Fruit fly (Drosophila melanogaster) whole organism, embryonic: ENCODE results near the gene Cpr78Cb.

Experiments used
- ATbp ChIP-seq: fragments of 200-800 bp; sonication (Bioruptor generic); optimal IDR thresholded peaks from 2 replicates; lab custom pipeline; 2017; ENCODE audit warnings: missing biosample characterization, mild to moderate bottlenecking, missing genetic modification characterization, missing genetic modification reagents
- Atf-2 ChIP-seq: fragments of 200-800 bp; sonication (Bioruptor generic); optimal IDR thresholded peaks from 2 replicates; lab custom pipeline; 2016; ENCODE audit warnings: missing biosample characterization, missing genetic modification characterization
- Atf6 ChIP-seq: fragments of 200-800 bp; sonication (Bioruptor generic); IDR thresholded peaks from 2 replicates; pipeline ENCODE4 v1.3.6; 2022; ENCODE audit warnings: missing biosample characterization, missing genetic modification characterization
- Blimp-1 ChIP-seq: fragments of 200-800 bp; sonication (Bioruptor generic); optimal IDR thresholded peaks from 3 replicates; lab custom pipeline; 2018; ENCODE audit warnings: missing biosample characterization, missing genetic modification characterization, mild to moderate bottlenecking, moderate library complexity, missing genetic modification reagents
- CG10321 ChIP-seq: fragments of 200-800 bp; sonication (Bioruptor generic); IDR thresholded peaks from 2 replicates; pipeline ENCODE4 v1.3.6; 2022; ENCODE audit warnings: missing biosample characterization, missing genetic modification characterization
- CG11085 ChIP-seq: fragments of 200-800 bp; sonication (Bioruptor generic); IDR thresholded peaks from 2 replicates; pipeline ENCODE4 v1.3.6; 2022; ENCODE audit warnings: missing biosample characterization, missing genetic modification characterization
- CG14710 ChIP-seq: fragments of 200-800 bp; sonication (Bioruptor generic); optimal IDR thresholded peaks from 3 replicates; lab custom pipeline; 2019; ENCODE audit warnings: missing biosample characterization, mild to moderate bottlenecking, missing genetic modification characterization, moderate library complexity
- CG17912 ChIP-seq: fragments of 200-800 bp; sonication (Bioruptor generic); optimal IDR thresholded peaks from 2 replicates; lab custom pipeline; 2018; ENCODE audit warnings: missing biosample characterization, mild to moderate bottlenecking, missing genetic modification characterization
- CG1792 ChIP-seq: fragments of 200-800 bp; sonication (Bioruptor generic); optimal IDR thresholded peaks from 2 replicates; lab custom pipeline; 2016; ENCODE audit warnings: missing biosample characterization, missing genetic modification characterization
- CG18262 ChIP-seq: fragments of 200-800 bp; optimal IDR thresholded peaks from 3 replicates; lab custom pipeline; 2019; ENCODE audit warnings: missing biosample characterization, mild to moderate bottlenecking, missing genetic modification characterization, moderate library complexity
- CG2129 ChIP-seq: fragments of 200-800 bp; sonication (Bioruptor generic); IDR thresholded peaks from 2 replicates; pipeline ENCODE4 v1.3.6; 2022; ENCODE audit warnings: missing biosample characterization, missing genetic modification characterization; ENCODE audit not compliant: partially characterized antibody
- CG34376 ChIP-seq: fragments of 200-800 bp; sonication (Bioruptor generic); optimal IDR thresholded peaks from 2 replicates; lab custom pipeline; 2018; ENCODE audit warnings: missing biosample characterization, mild to moderate bottlenecking, missing genetic modification characterization
- CG3847 ChIP-seq: fragments of 200-800 bp; sonication (Bioruptor generic); IDR thresholded peaks from 2 replicates; pipeline ENCODE4 v1.3.6; 2022; ENCODE audit warnings: missing biosample characterization, missing genetic modification characterization
- CG5180 ChIP-seq: fragments of 200-800 bp; sonication (Bioruptor generic); optimal IDR thresholded peaks from 3 replicates; lab custom pipeline; 2017; ENCODE audit warnings: missing biosample characterization, missing genetic modification characterization, mild to moderate bottlenecking, moderate library complexity, missing genetic modification reagents
- CG7556 ChIP-seq: fragments of 200-800 bp; sonication (Bioruptor generic); optimal IDR thresholded peaks from 2 replicates; lab custom pipeline; 2017; ENCODE audit warnings: missing biosample characterization, mild to moderate bottlenecking, missing genetic modification characterization
- CG7963 ChIP-seq: fragments of 200-800 bp; sonication (Bioruptor generic); IDR thresholded peaks from 3 replicates; pipeline ENCODE4 v1.3.6; 2022; ENCODE audit warnings: missing biosample characterization, missing genetic modification characterization; ENCODE audit not compliant: partially characterized antibody
- CG8089 ChIP-seq: fragments of 200-800 bp; sonication (Bioruptor generic); optimal IDR thresholded peaks from 3 replicates; lab custom pipeline; 2016; ENCODE audit warnings: missing biosample characterization, missing genetic modification characterization
- CG8924 ChIP-seq: fragments of 200-800 bp; optimal IDR thresholded peaks from 3 replicates; lab custom pipeline; 2019; ENCODE audit warnings: missing biosample characterization, mild to moderate bottlenecking, missing genetic modification characterization, moderate library complexity
- CG9437 ChIP-seq: fragments of 200-800 bp; sonication (Bioruptor generic); optimal IDR thresholded peaks from 2 replicates; lab custom pipeline; 2018; ENCODE audit warnings: missing biosample characterization, mild to moderate bottlenecking, missing genetic modification characterization
- CG9797 ChIP-seq: fragments of 200-800 bp; sonication (Bioruptor generic); optimal IDR thresholded peaks from 3 replicates; lab custom pipeline; 2018; ENCODE audit warnings: missing biosample characterization, mild to moderate bottlenecking, missing genetic modification characterization
- CG9932 ChIP-seq: fragments of 200-800 bp; sonication (Bioruptor generic); IDR thresholded peaks from 2 replicates; pipeline ENCODE4 v1.3.6; 2022; ENCODE audit warnings: missing biosample characterization, missing genetic modification characterization
- CTCF ChIP-seq: fragments of 200-800 bp; sonication (Bioruptor generic); optimal IDR thresholded peaks from 2 replicates; lab custom pipeline; 2017; ENCODE audit warnings: missing biosample characterization, mild to moderate bottlenecking, missing genetic modification characterization, moderate library complexity
- CkIIα-i1 ChIP-seq: fragments of 200-800 bp; sonication (Bioruptor generic); IDR thresholded peaks from 2 replicates; pipeline ENCODE4 v1.3.6; 2022; ENCODE audit warnings: missing biosample characterization, missing genetic modification characterization
- CoRest ChIP-seq: fragments of 200-800 bp; sonication (Bioruptor generic); optimal IDR thresholded peaks from 3 replicates; lab custom pipeline; 2018; ENCODE audit warnings: missing biosample characterization, mild to moderate bottlenecking, missing genetic modification characterization, moderate library complexity
- Dip3 ChIP-seq: fragments of 200-800 bp; sonication (Bioruptor generic); optimal IDR thresholded peaks from 3 replicates; lab custom pipeline; 2016; ENCODE audit warnings: missing biosample characterization, missing genetic modification characterization
- Dll ChIP-seq: fragments of 200-800 bp; sonication (Bioruptor generic); IDR thresholded peaks from 4 replicates; pipeline ENCODE4 v1.3.6; 2022; ENCODE audit warnings: missing biosample characterization, missing genetic modification characterization; ENCODE audit not compliant: partially characterized antibody
- Doc3 ChIP-seq: fragments of 200-800 bp; sonication (Bioruptor generic); IDR thresholded peaks from 3 replicates; pipeline ENCODE4 v1.3.6; 2022; ENCODE audit warnings: missing biosample characterization, missing genetic modification characterization; ENCODE audit not compliant: partially characterized antibody
- GATAe ChIP-seq: fragments of 200-800 bp; sonication (Bioruptor generic); conservative IDR thresholded peaks from 2 replicates; pipeline ENCODE4 v1.3.6; 2022; ENCODE audit warnings: missing biosample characterization, missing genetic modification characterization
- HHEX ChIP-seq: fragments of 200-800 bp; sonication (Bioruptor generic); optimal IDR thresholded peaks from 3 replicates; lab custom pipeline; 2017; ENCODE audit warnings: missing biosample characterization, mild to moderate bottlenecking, missing genetic modification characterization, missing genetic modification reagents
- Med ChIP-seq: fragments of 200-800 bp; sonication (Bioruptor generic); peaks from one replicate; lab custom pipeline; 2016; ENCODE audit warnings: missing biosample characterization, missing genetic modification characterization, mild to moderate bottlenecking, inconsistent platforms, moderate library complexity
- Nf-YB ChIP-seq: fragments of 200-800 bp; sonication (Bioruptor generic); optimal IDR thresholded peaks from 3 replicates; lab custom pipeline; 2019; ENCODE audit warnings: missing biosample characterization, mild to moderate bottlenecking, missing genetic modification characterization, moderate library complexity
- Sin3A ChIP-seq: fragments of >200 bp; optimal IDR thresholded peaks from 2 replicates; lab custom pipeline; 2018
- bcd ChIP-seq: fragments of 200-800 bp; sonication (Bioruptor generic); optimal IDR thresholded peaks from 2 replicates; lab custom pipeline; 2017; ENCODE audit warnings: missing biosample characterization, mild to moderate bottlenecking, missing genetic modification characterization
- cg ChIP-seq: fragments of 200-800 bp; sonication (Bioruptor generic); optimal IDR thresholded peaks from 3 replicates; lab custom pipeline; 2019; ENCODE audit warnings: missing biosample characterization, mild to moderate bottlenecking, missing genetic modification characterization, moderate library complexity
- croc ChIP-seq: fragments of 200-800 bp; sonication (Bioruptor generic); conservative IDR thresholded peaks from 3 replicates; pipeline ENCODE4 v1.3.6; 2022; ENCODE audit warnings: missing biosample characterization, missing genetic modification characterization
- dpn ChIP-seq, 2 experiments: fragments of 200-800 bp; sonication (Bioruptor generic); optimal IDR thresholded peaks; 3 replicates each; lab custom pipeline; 2016; ENCODE audit warnings: missing biosample characterization in 2 of 2, missing genetic modification characterization in 2 of 2
- emc ChIP-seq: fragments of 200-800 bp; sonication (Bioruptor generic); optimal IDR thresholded peaks from 2 replicates; lab custom pipeline; 2016; ENCODE audit warnings: missing biosample characterization, missing genetic modification characterization
- exex ChIP-seq: fragments of 200-800 bp; sonication (Bioruptor generic); optimal IDR thresholded peaks from 4 replicates; lab custom pipeline; 2018; ENCODE audit warnings: missing biosample characterization, mild to moderate bottlenecking, missing genetic modification characterization, moderate library complexity
- inv ChIP-seq: fragments of 200-800 bp; sonication (Bioruptor generic); IDR thresholded peaks from 2 replicates; pipeline ENCODE4 v1.3.6; 2022; ENCODE audit warnings: missing biosample characterization, missing genetic modification characterization; ENCODE audit not compliant: partially characterized antibody
- kay ChIP-seq: fragments of 200-800 bp; sonication (Bioruptor generic); optimal IDR thresholded peaks from 2 replicates; lab custom pipeline; 2016; ENCODE audit warnings: missing biosample characterization, missing genetic modification characterization
- otp ChIP-seq: fragments of 200-800 bp; sonication (Bioruptor generic); IDR thresholded peaks from 3 replicates; pipeline ENCODE4, ENCODE4 v1.3.6; 2022; ENCODE audit warnings: missing biosample characterization, missing genetic modification characterization
- phol ChIP-seq: fragments of 200-800 bp; sonication (Bioruptor generic); optimal IDR thresholded peaks from 3 replicates; lab custom pipeline; 2018; ENCODE audit warnings: missing biosample characterization, mild to moderate bottlenecking, missing genetic modification characterization, moderate library complexity
- sc ChIP-seq, 3 experiments: fragments of >200 bp in 2 of 3; fragments of 200-800 bp in 1 of 3; sonication (Bioruptor generic) in 1 of 3; optimal IDR thresholded peaks; 2 replicates in 2 of 3; 3 replicates in 1 of 3; lab custom pipeline; 2017; ENCODE audit warnings: mild to moderate bottlenecking in 1 of 3, missing biosample characterization in 1 of 3, missing genetic modification characterization in 1 of 3, missing genetic modification reagents in 1 of 3
- scrt ChIP-seq: fragments of 200-800 bp; sonication (Bioruptor generic); optimal IDR thresholded peaks from 2 replicates; lab custom pipeline; 2018; ENCODE audit warnings: missing biosample characterization, mild to moderate bottlenecking, missing genetic modification characterization, moderate library complexity
- sens ChIP-seq: fragments of 200-800 bp; sonication (Bioruptor generic); peaks from one replicate; lab custom pipeline; 2016; ENCODE audit warnings: missing biosample characterization, missing genetic modification characterization
- sr ChIP-seq: fragments of 200-800 bp; sonication (Bioruptor generic); IDR thresholded peaks from 3 replicates; pipeline ENCODE4 v1.3.6; 2022; ENCODE audit warnings: missing biosample characterization, missing genetic modification characterization
- tin ChIP-seq: fragments of 200-800 bp; sonication (Bioruptor generic); optimal IDR thresholded peaks from 3 replicates; lab custom pipeline; 2016; ENCODE audit warnings: missing biosample characterization, missing genetic modification characterization
- unc-4 ChIP-seq: fragments of 200-800 bp; sonication (Bioruptor generic); IDR thresholded peaks from 2 replicates; pipeline ENCODE4 v1.3.6; 2022; ENCODE audit warnings: missing biosample characterization, missing genetic modification characterization; ENCODE audit not compliant: partially characterized antibody
- zfh1 ChIP-seq: fragments of 200-800 bp; sonication (Bioruptor generic); IDR thresholded peaks from 3 replicates; pipeline ENCODE4 v1.3.6; 2022; ENCODE audit warnings: missing biosample characterization, missing genetic modification characterization

Gene Cpr78Cb

DNA sequence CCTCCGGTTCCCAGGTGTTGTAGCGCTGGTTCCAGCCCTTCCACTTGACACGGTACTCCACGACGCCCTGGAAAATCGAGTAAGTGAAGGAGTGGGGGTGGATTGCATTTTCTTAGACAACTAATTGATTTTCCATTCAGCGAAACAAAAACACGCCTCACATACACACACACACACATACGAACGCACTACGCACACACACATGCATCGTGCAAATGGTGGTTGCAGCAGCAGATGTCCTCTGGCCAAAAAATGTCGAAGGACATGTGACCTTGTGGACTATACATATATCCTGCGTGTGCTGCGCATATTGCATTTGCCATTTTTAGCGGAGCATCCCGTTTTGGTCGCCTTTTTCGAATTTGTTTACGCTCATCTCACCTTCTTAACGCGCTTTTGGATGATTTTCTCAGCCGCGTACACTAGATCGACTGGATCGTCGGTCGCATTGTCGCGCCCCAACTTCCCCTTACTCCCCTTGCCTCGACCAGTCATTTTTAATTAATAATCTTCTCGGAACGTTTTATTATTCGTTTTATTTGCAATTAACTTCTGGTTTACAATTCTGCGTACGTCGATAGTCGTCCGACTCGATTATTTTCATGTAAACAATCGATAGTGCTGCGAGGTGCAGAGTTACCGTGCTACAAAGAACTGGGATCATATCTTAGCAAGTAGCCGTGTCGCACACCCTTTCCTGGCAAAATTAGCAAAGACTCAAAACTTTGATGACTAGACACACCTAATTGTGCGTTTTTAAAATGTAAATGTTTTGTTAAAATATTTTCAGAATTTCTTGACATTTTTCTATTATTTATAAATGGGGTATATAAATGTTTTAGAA is 23.3 kb downstream of the Cpr78Cb start, which contains the start of gene Pc (continued):
- TF ChIP-seq CG14710: peak; percentile 74
- TF ChIP-seq CG17912: no peak
- no peak for TF ChIP-seq Atf-2 (GFP tag; lab: Kevin White, UChicago)
- no peak for TF ChIP-seq emc (GFP tag; lab: Kevin White, UChicago)
- TF ChIP-seq CTCF (GFP tag; lab: Kevin White, UChicago): peak; percentile 72
- TF ChIP-seq Med (GFP tag; lab: Kevin White, UChicago): peak; percentile 88
- peak; percentile 60 for TF ChIP-seq CG2129 (GFP tag; lab: Robert Waterston, UW)
- no peak for TF ChIP-seq CG5180 (GFP tag; lab: Kevin White, UChicago)
- no peak for TF ChIP-seq tin (GFP tag; lab: Kevin White, UChicago)
- no peak for TF ChIP-seq HHEX (GFP tag; lab: Kevin White, UChicago)
- TF ChIP-seq bcd (GFP tag; lab: Kevin White, UChicago): no peak
- TF ChIP-seq Dip3 (GFP tag; lab: Kevin White, UChicago): peak; percentile 10
- no peak for TF ChIP-seq CG7556 (GFP tag; lab: Kevin White, UChicago)
- TF ChIP-seq cg (GFP tag; lab: Kevin White, UChicago): peak; percentile 93
- TF ChIP-seq Dll: peak; percentile 84
- no peak for TF ChIP-seq CG9437 (GFP tag; lab: Kevin White, UChicago)
- no peak for TF ChIP-seq Blimp-1 (GFP tag; lab: Kevin White, UChicago)
- TF ChIP-seq exex (tag; lab: Kevin White, UChicago): no peak
- no peak for TF ChIP-seq otp (GFP tag; lab: Robert Waterston, UW)
- peak; percentile 46 for TF ChIP-seq CG9932 (GFP tag; lab: Robert Waterston, UW)
- TF ChIP-seq Atf6 (GFP tag; lab: Robert Waterston, UW): no peak
- no peak for TF ChIP-seq Nf-YB (GFP tag; lab: Kevin White, UChicago)
- peak; percentile 86 for TF ChIP-seq unc-4 (GFP tag; lab: Robert Waterston, UW)
- peak; percentile 88 for TF ChIP-seq CG9797 (GFP tag; lab: Kevin White, UChicago)
- no peak for TF ChIP-seq CG18262 (tag; lab: Kevin White, UChicago)
- TF ChIP-seq CG1792: no peak
- no peak for TF ChIP-seq sr
- TF ChIP-seq croc (GFP tag; lab: Robert Waterston, UW): no peak
- TF ChIP-seq CkIIα-i1 (GFP tag; lab: Robert Waterston, UW): 0 out of 2 replicates have a peak, but pooled peaks have one; percentile 13
- TF ChIP-seq Doc3: peak; percentile 76
- no peak for TF ChIP-seq GATAe
- 0 out of 2 replicates have a peak, but pooled peaks have one; percentile 18 for TF ChIP-seq CG11085 (GFP tag; lab: Robert Waterston, UW)
- TF ChIP-seq CG8924 (tag; lab: Kevin White, UChicago): peak; percentile 18
- peak; percentile 47 for TF ChIP-seq phol
- TF ChIP-seq scrt: no peak
- no peak for TF ChIP-seq ATbp (GFP tag; lab: Kevin White, UChicago)
- peak; percentile 83 for TF ChIP-seq inv (GFP tag; lab: Robert Waterston, UW)
- TF ChIP-seq CG7963 (GFP tag; lab: Robert Waterston, UW): peak; percentile 78
- peak; percentile 51 for TF ChIP-seq sens (GFP tag; lab: Kevin White, UChicago)
- no peak for TF ChIP-seq CG10321 (GFP tag; lab: Robert Waterston, UW)
- peak; percentile 69 for TF ChIP-seq CG3847 (GFP tag; lab: Robert Waterston, UW)
- TF ChIP-seq zfh1 (GFP tag; lab: Robert Waterston, UW): no peak
- TF ChIP-seq Sin3A (lab: Kevin White, UChicago): peak; percentile 65
- TF ChIP-seq sc (optimal IDR thresholded peaks at IDR 0.05; lab: Kevin White, UChicago): no peak
- TF ChIP-seq sc (GFP tag; optimal IDR thresholded peaks at IDR 0.05; lab: Kevin White, UChicago): no peak
- TF ChIP-seq CG8089: no peak
- TF ChIP-seq CG34376: no peak
- TF ChIP-seq kay (GFP tag; lab: Kevin White, UChicago): peak; percentile 83
- TF ChIP-seq dpn (GFP tag; optimal IDR thresholded peaks at IDR 0.05; lab: Kevin White, UChicago): peak; percentile 11 to 16
- TF ChIP-seq CoRest (tag; lab: Kevin White, UChicago): peak; percentile 53
